Worm (Caenorhabditis elegans) whole organism, late embryonic: ENCODE data around the gene C43F9.5.

Source experiments
- ahr-1 ChIP-seq: sonication (generic microtip); optimal IDR thresholded peaks from 2 replicates; lab custom pipeline; 2016; ENCODE audit warnings: missing genetic modification characterization, missing compliant biosample characterization
- fkh-10 ChIP-seq: fragments of 150-350 bp; optimal IDR thresholded peaks from 2 replicates; lab custom pipeline; 2014; ENCODE audit warnings: missing biosample characterization, missing genetic modification reagents, missing genetic modification characterization
- fkh-6 ChIP-seq: sonication (generic microtip); optimal IDR thresholded peaks from 2 replicates; lab custom pipeline; 2016; ENCODE audit warnings: missing genetic modification characterization, missing compliant biosample characterization
- nhr-11 ChIP-seq: fragments of 150-350 bp; optimal IDR thresholded peaks from 2 replicates; lab custom pipeline; 2014; ENCODE audit warnings: missing biosample characterization, missing genetic modification characterization
- pqm-1 ChIP-seq: sonication (generic microtip); optimal IDR thresholded peaks from 2 replicates; lab custom pipeline; 2016; ENCODE audit warnings: missing genetic modification characterization, missing compliant biosample characterization
- sox-4 ChIP-seq: sonication (generic microtip); optimal IDR thresholded peaks from 2 replicates; lab custom pipeline; 2017; ENCODE audit warnings: mild to moderate bottlenecking, missing genetic modification characterization, inconsistent platforms, missing compliant biosample characterization
- tbx-2 ChIP-seq: sonication (generic microtip); optimal IDR thresholded peaks from 2 replicates; lab custom pipeline; 2016; ENCODE audit warnings: missing genetic modification characterization, missing compliant biosample characterization

ce11 chrIV:10543361-10543760 lies 47.2 kb downstream of the C43F9.5 start:
- no peak for TF ChIP-seq fkh-6 (tag; lab: Kevin White, UChicago)
- no peak for TF ChIP-seq pqm-1 (tag; lab: Kevin White, UChicago)
- TF ChIP-seq nhr-11 (tag; lab: Kevin White, UChicago), result no peak
- no peak for TF ChIP-seq sox-4
- TF ChIP-seq fkh-10 (GFP tag; lab: Kevin White, UChicago), result no peak
- TF ChIP-seq ahr-1 (tag; lab: Kevin White, UChicago), result no peak
- TF ChIP-seq tbx-2, result no peak
